Fruit fly (Drosophila melanogaster) whole organism: ENCODE results near the gene Apl.

Experiments
- pan ChIP-seq: fragments of >200 bp; optimal IDR thresholded peaks from 2 replicates; lab custom pipeline; 2017
- psq ChIP-seq: fragments of >200 bp; optimal IDR thresholded peaks from 2 replicates; lab custom pipeline; 2017
- usp ChIP-seq: fragments of >200 bp; optimal IDR thresholded peaks from 2 replicates; lab custom pipeline; 2017; ENCODE audit warnings: missing biosample characterization, missing genetic modification characterization, mixed read lengths

dm6 chr3L:16556523-16556922 lies 38.5 kb upstream of the Apl start, which contains the start of gene CG4229:
- TF ChIP-seq psq (lab: Kevin White, UChicago) (no peak), pan (lab: Kevin White, UChicago) (no peak), usp (no peak)
